Worm (Caenorhabditis elegans) whole organism, late embryonic: Measurements from ENCODE around the gene Y66A7A.7.

ENCODE experiments used
- Y22D7AL.16 ChIP-seq: sonication (generic microtip); optimal IDR thresholded peaks from 2 replicates; lab custom pipeline; 2016; ENCODE audit warnings: missing genetic modification characterization, missing compliant biosample characterization
- ceh-2 ChIP-seq: sonication (generic microtip); optimal IDR thresholded peaks from 2 replicates; lab custom pipeline; 2016; ENCODE audit warnings: missing genotype, missing genetic modification characterization, missing compliant biosample characterization
- ets-4 ChIP-seq: sonication (generic microtip); optimal IDR thresholded peaks from 2 replicates; lab custom pipeline; 2016; ENCODE audit warnings: missing genetic modification characterization, missing compliant biosample characterization
- fkh-10 ChIP-seq: fragments of 150-350 bp; optimal IDR thresholded peaks from 2 replicates; lab custom pipeline; 2014; ENCODE audit warnings: missing biosample characterization, missing genetic modification reagents, missing genetic modification characterization
- hlh-13 ChIP-seq: fragments of 200-800 bp; sonication (Bioruptor generic); optimal IDR thresholded peaks from 2 replicates; lab custom pipeline; 2018; ENCODE audit warnings: mild to moderate bottlenecking, missing genetic modification characterization, missing compliant biosample characterization
- hlh-8 ChIP-seq: sonication (generic microtip); optimal IDR thresholded peaks from 2 replicates; lab custom pipeline; 2016; ENCODE audit warnings: missing genotype, missing genetic modification characterization, missing compliant biosample characterization
- madf-2 ChIP-seq: sonication (generic microtip); optimal IDR thresholded peaks from 2 replicates; lab custom pipeline; 2017; ENCODE audit warnings: missing genetic modification characterization, missing compliant biosample characterization
- pqm-1 ChIP-seq: sonication (generic microtip); optimal IDR thresholded peaks from 2 replicates; lab custom pipeline; 2016; ENCODE audit warnings: missing genetic modification characterization, missing compliant biosample characterization
- pros-1 ChIP-seq: fragments of 150-350 bp; optimal IDR thresholded peaks from 2 replicates; lab custom pipeline; 2014; ENCODE audit warnings: missing biosample characterization, missing genetic modification reagents, missing genetic modification characterization
- tbx-2 ChIP-seq: sonication (generic microtip); optimal IDR thresholded peaks from 2 replicates; lab custom pipeline; 2016; ENCODE audit warnings: missing genetic modification characterization, missing compliant biosample characterization
- unc-3 ChIP-seq, 2 experiments: fragments of 200-800 bp in 1 of 2; sonication (Bioruptor generic) in 1 of 2; sonication (generic microtip) in 1 of 2; conservative IDR thresholded peaks in 1 of 2; optimal IDR thresholded peaks in 1 of 2; 2 replicates each; pipeline versions ENCODE4 v1.3.6 to Lab custom; 2016 to 2022; ENCODE audit warnings: missing compliant biosample characterization in 2 of 2, missing genetic modification characterization in 2 of 2, missing genetic modification reagents in 1 of 2
- unc-55 ChIP-seq: sonication (generic microtip); optimal IDR thresholded peaks from 2 replicates; lab custom pipeline; 2017; ENCODE audit warnings: missing biosample characterization, missing genetic modification reagents, missing genetic modification characterization

- no peak for TF ChIP-seq Y22D7AL.16 (tag; lab: Kevin White, UChicago)
- no peak for TF ChIP-seq ceh-2 (tag; lab: Kevin White, UChicago)
- TF ChIP-seq madf-2 (tag; lab: Kevin White, UChicago): no peak
- TF ChIP-seq tbx-2 (tag; lab: Kevin White, UChicago): no peak
- TF ChIP-seq pqm-1: no peak
- TF ChIP-seq unc-55 (GFP tag; lab: Kevin White, UChicago): no peak
- TF ChIP-seq ets-4 (tag; lab: Kevin White, UChicago): no peak
- TF ChIP-seq pros-1 (tag; lab: Kevin White, UChicago): no peak
- TF ChIP-seq unc-3 (GFP tag; conservative IDR thresholded peaks at IDR 0.05; lab: Robert Waterston, UW): no peak
- TF ChIP-seq unc-3 (tag; optimal IDR thresholded peaks at IDR 0.05; lab: Kevin White, UChicago): no peak
- no peak for TF ChIP-seq hlh-13 (GFP tag; lab: Kevin White, UChicago)
- no peak for TF ChIP-seq fkh-10 (GFP tag; lab: Kevin White, UChicago)
- TF ChIP-seq hlh-8 (tag; lab: Kevin White, UChicago): no peak
Observed at ce11 chrIII:11589311-11589710, 39.9 kb downstream of the Y66A7A.7 start.
